Fruit fly (Drosophila melanogaster): ENCODE measurements around the gene CG10343.

DNA sequence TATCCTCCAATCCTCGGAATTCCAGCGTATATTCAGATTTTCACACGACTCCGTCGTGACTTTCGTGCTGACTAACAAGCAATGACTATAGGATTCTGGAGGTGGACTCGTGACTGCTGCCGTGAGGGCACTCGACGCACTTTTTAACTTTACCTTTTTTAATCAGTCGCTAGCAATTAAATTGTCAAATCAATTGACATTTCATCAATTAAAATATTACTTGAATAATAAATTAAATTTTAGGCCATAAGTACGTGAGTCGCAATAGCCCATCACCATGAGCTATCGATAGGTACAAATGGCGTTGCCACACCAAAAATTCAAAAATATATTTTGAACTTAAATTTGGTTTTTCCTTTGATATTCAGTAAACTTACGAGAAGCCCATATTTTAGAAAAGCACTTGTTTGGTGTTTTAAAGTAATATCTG, 2.4 kb downstream of the CG10343 start, which contains the start of gene Jwa:
- TF ChIP-seq achi (GFP tag; optimal IDR thresholded peaks at IDR 0.05) (peak; percentile 73), dsx (GFP tag; optimal IDR thresholded peaks at IDR 0.05; ENCODE audit: poor library complexity, severe bottlenecking) (peak; percentile 48), Ets21C (GFP tag; optimal IDR thresholded peaks at IDR 0.05) (peak; percentile 82), ss (GFP tag; optimal IDR thresholded peaks at IDR 0.05) (peak in 1 of 2 experiments; percentile 63), Eip93F (GFP tag; optimal IDR thresholded peaks at IDR 0.05) (peak; percentile 88), Met (GFP tag; optimal IDR thresholded peaks at IDR 0.05) (peak; percentile 87), vri (GFP tag; optimal IDR thresholded peaks at IDR 0.05) (peak; percentile 93), svp (GFP tag) (peak; percentile 95), Blimp-1 (GFP tag; optimal IDR thresholded peaks at IDR 0.05) (peak; percentile 26)
